Worm (Caenorhabditis elegans): ENCODE measurements around the gene C10A4.2.

- TF ChIP-seq cog-1 (tag; optimal IDR thresholded peaks at IDR 0.05) (no peak), T22C8.4 (GFP tag; IDR thresholded peaks at IDR 0.05) (no peak), med-1 (GFP tag; optimal IDR thresholded peaks at IDR 0.05; ENCODE audit: insufficient read depth) (no peak), flt-1 (GFP tag; IDR thresholded peaks at IDR 0.05) (no peak), ref-1 (GFP tag; conservative IDR thresholded peaks at IDR 0.05) (no peak), ztf-29 (GFP tag; IDR thresholded peaks at IDR 0.05) (no peak), ztf-23 (GFP tag; IDR thresholded peaks at IDR 0.05) (no peak)
Measured at ce11 chrX:7393167-7393566, 16.9 kb upstream of the C10A4.2 start, which contains the start of gene gad-2.
